Fruit fly (Drosophila melanogaster): Measurements from ENCODE around the gene Gale.

Gale gene

dm6 chr3L:625899-626298 is 22.5 kb upstream of the Gale start:
- TF ChIP-seq CTCF (optimal IDR thresholded peaks at IDR 0.05) (no peak), CG8478 (optimal IDR thresholded peaks at IDR 0.05) (no peak)

- TF ChIP-seq CTCF (optimal IDR thresholded peaks at IDR 0.05) (no peak), CG8478 (optimal IDR thresholded peaks at IDR 0.05) (no peak)
These were observed 21.6 kb upstream of the Gale start for dm6 chr3L:626498-627369.

dm6 chr3L:627370-627769 is 21.0 kb upstream of the Gale start:
- TF ChIP-seq CG8478 (optimal IDR thresholded peaks at IDR 0.05): no peak
- no peak for TF ChIP-seq CTCF (optimal IDR thresholded peaks at IDR 0.05)

dm6 chr3L:627819-628601 is 20.3 kb upstream of the Gale start:
- TF ChIP-seq CG8478 (optimal IDR thresholded peaks at IDR 0.05): no peak
- no peak for TF ChIP-seq CTCF (optimal IDR thresholded peaks at IDR 0.05)

dm6 chr3L:628654-629285 is 19.6 kb upstream of the Gale start:
- TF ChIP-seq CG8478 (optimal IDR thresholded peaks at IDR 0.05) (no peak), CTCF (optimal IDR thresholded peaks at IDR 0.05) (no peak)

dm6 chr3L:629353-629915 is 18.9 kb upstream of the Gale start:
- no peak for TF ChIP-seq CG8478 (optimal IDR thresholded peaks at IDR 0.05)
- no peak for TF ChIP-seq CTCF (optimal IDR thresholded peaks at IDR 0.05)

- no peak for TF ChIP-seq CG8478 (optimal IDR thresholded peaks at IDR 0.05)
- no peak for TF ChIP-seq CTCF (optimal IDR thresholded peaks at IDR 0.05)
These were observed 18.3 kb upstream of the Gale start for dm6 chr3L:629916-630663.

- no peak for TF ChIP-seq CG8478 (optimal IDR thresholded peaks at IDR 0.05)
- TF ChIP-seq CTCF (optimal IDR thresholded peaks at IDR 0.05): no peak
These were observed 17.7 kb upstream of the Gale start for dm6 chr3L:630666-631065.

dm6 chr3L:632058-632457 is 16.3 kb upstream of the Gale start:
- TF ChIP-seq CG8478 (optimal IDR thresholded peaks at IDR 0.05) (no peak), CTCF (optimal IDR thresholded peaks at IDR 0.05) (no peak)

- TF ChIP-seq CTCF (optimal IDR thresholded peaks at IDR 0.05) (no peak), CG8478 (optimal IDR thresholded peaks at IDR 0.05) (no peak)
These were observed 14.8 kb upstream of the Gale start for dm6 chr3L:633272-634254.

- TF ChIP-seq CG8478 (optimal IDR thresholded peaks at IDR 0.05) (no peak), CTCF (optimal IDR thresholded peaks at IDR 0.05) (no peak)
These were observed 13.9 kb upstream of the Gale start for dm6 chr3L:634319-635015.

dm6 chr3L:635016-635363 is 13.4 kb upstream of the Gale start:
- no peak for TF ChIP-seq CTCF (optimal IDR thresholded peaks at IDR 0.05)
- TF ChIP-seq CG8478 (optimal IDR thresholded peaks at IDR 0.05): no peak

- TF ChIP-seq CTCF (optimal IDR thresholded peaks at IDR 0.05) (no peak), CG8478 (optimal IDR thresholded peaks at IDR 0.05) (no peak)
These were observed 12.8 kb upstream of the Gale start for dm6 chr3L:635529-635928.
